Fruit fly (Drosophila melanogaster) whole organism, embryonic: ENCODE measurements around the gene Gnf1.
A peak's percentile ranks its signal among the peaks of the same experiment; 100 is the strongest.

Experiments
- BEAF-32 ChIP-seq: fragments of 200-800 bp; sonication (Bioruptor generic); optimal IDR thresholded peaks from 3 replicates; lab custom pipeline; 2017; ENCODE audit warnings: missing biosample characterization, missing genetic modification characterization, mild to moderate bottlenecking, moderate library complexity, missing genetic modification reagents
- Bdp1 ChIP-seq: fragments of 200-800 bp; sonication (Bioruptor generic); optimal IDR thresholded peaks from 3 replicates; lab custom pipeline; 2016; ENCODE audit warnings: missing biosample characterization, missing genetic modification characterization
- CG10959 ChIP-seq: fragments of 200-800 bp; sonication (Bioruptor generic); IDR thresholded peaks from 2 replicates; pipeline ENCODE4 v1.3.6; 2022; ENCODE audit warnings: missing biosample characterization, missing genetic modification characterization
- CG11456 ChIP-seq: fragments of 200-800 bp; sonication (Bioruptor generic); IDR thresholded peaks from 3 replicates; pipeline ENCODE4 v1.3.6; 2022; ENCODE audit warnings: missing biosample characterization, missing genetic modification characterization
- CG12744 ChIP-seq: fragments of 200-800 bp; sonication (Bioruptor generic); optimal IDR thresholded peaks from 2 replicates; lab custom pipeline; 2016; ENCODE audit warnings: missing biosample characterization, missing genetic modification characterization
- CG14667 ChIP-seq: fragments of 200-800 bp; sonication (Bioruptor generic); IDR thresholded peaks from 2 replicates; pipeline ENCODE4 v1.3.6; 2022; ENCODE audit warnings: missing biosample characterization, missing genetic modification characterization
- CG14710 ChIP-seq: fragments of 200-800 bp; sonication (Bioruptor generic); optimal IDR thresholded peaks from 3 replicates; lab custom pipeline; 2019; ENCODE audit warnings: missing biosample characterization, mild to moderate bottlenecking, missing genetic modification characterization, moderate library complexity
- CG14860 ChIP-seq: fragments of 200-800 bp; sonication (Bioruptor generic); IDR thresholded peaks from 3 replicates; pipeline ENCODE4 v1.3.6; 2022; ENCODE audit warnings: missing biosample characterization, missing genetic modification characterization; ENCODE audit not compliant: partially characterized antibody
- CG14965 ChIP-seq: fragments of 200-800 bp; sonication (Bioruptor generic); optimal IDR thresholded peaks from 2 replicates; lab custom pipeline; 2016; ENCODE audit warnings: missing biosample characterization, missing genetic modification characterization, borderline replicate concordance
- CG15479 ChIP-seq: fragments of 200-800 bp; sonication (Bioruptor generic); optimal IDR thresholded peaks from 3 replicates; lab custom pipeline; 2019; ENCODE audit warnings: missing biosample characterization, mild to moderate bottlenecking, missing genetic modification characterization, moderate library complexity
- CG15696 ChIP-seq: fragments of 200-800 bp; sonication (Bioruptor generic); optimal IDR thresholded peaks from 2 replicates; lab custom pipeline; 2019; ENCODE audit warnings: missing biosample characterization, mild to moderate bottlenecking, missing genetic modification characterization, moderate library complexity
- CG32532 ChIP-seq: fragments of 200-800 bp; sonication (Bioruptor generic); IDR thresholded peaks from 2 replicates; pipeline ENCODE4 v1.3.6; 2022; ENCODE audit warnings: missing biosample characterization, missing genetic modification characterization
- CG3407 ChIP-seq: fragments of 200-800 bp; sonication (Bioruptor generic); optimal IDR thresholded peaks from 2 replicates; lab custom pipeline; 2018; ENCODE audit warnings: missing biosample characterization, mild to moderate bottlenecking, missing genetic modification characterization
- CG6765 ChIP-seq: fragments of 200-800 bp; sonication (Bioruptor generic); optimal IDR thresholded peaks from 3 replicates; lab custom pipeline; 2017; ENCODE audit warnings: missing biosample characterization, mild to moderate bottlenecking, missing genetic modification characterization
- CG7357 ChIP-seq: fragments of 200-800 bp; sonication (Bioruptor generic); IDR thresholded peaks from 3 replicates; pipeline ENCODE4 v1.3.6; 2022; ENCODE audit warnings: missing biosample characterization, missing genetic modification characterization
- CG9817 ChIP-seq: fragments of 200-800 bp; sonication (Bioruptor generic); optimal IDR thresholded peaks from 2 replicates; lab custom pipeline; 2018; ENCODE audit warnings: missing biosample characterization, mild to moderate bottlenecking, missing genetic modification characterization, moderate library complexity
- CTCF ChIP-seq: fragments of 200-800 bp; sonication (Bioruptor generic); optimal IDR thresholded peaks from 2 replicates; lab custom pipeline; 2017; ENCODE audit warnings: missing biosample characterization, mild to moderate bottlenecking, missing genetic modification characterization, moderate library complexity
- ERR ChIP-seq: fragments of 200-800 bp; sonication (Bioruptor generic); optimal IDR thresholded peaks from 2 replicates; lab custom pipeline; 2016; ENCODE audit warnings: missing biosample characterization, missing genetic modification characterization
- Neu2 ChIP-seq: fragments of 200-800 bp; sonication (Bioruptor generic); optimal IDR thresholded peaks from 3 replicates; lab custom pipeline; 2016; ENCODE audit warnings: missing biosample characterization, missing genetic modification characterization, borderline replicate concordance
- Pdp1 ChIP-seq, 2 experiments: fragments of 200-800 bp; sonication (Bioruptor generic); optimal IDR thresholded peaks; 3 replicates each; lab custom pipeline; 2016; ENCODE audit warnings: missing biosample characterization in 2 of 2, missing genetic modification characterization in 2 of 2, mild to moderate bottlenecking in 1 of 2, moderate library complexity in 1 of 2
- bbx ChIP-seq: fragments of 200-800 bp; sonication (Bioruptor generic); IDR thresholded peaks from 2 replicates; pipeline ENCODE4 v1.3.6; 2022; ENCODE audit warnings: missing biosample characterization, missing genetic modification characterization; ENCODE audit not compliant: partially characterized antibody
- bowl ChIP-seq: fragments of 200-800 bp; sonication (Bioruptor generic); IDR thresholded peaks from 2 replicates; pipeline ENCODE4 v1.3.6; 2022; ENCODE audit warnings: missing biosample characterization, missing genetic modification characterization
- bsh ChIP-seq, 2 experiments: fragments of 200-800 bp; sonication (Bioruptor generic); optimal IDR thresholded peaks; 2 replicates each; lab custom pipeline; 2017 to 2018; ENCODE audit warnings: mild to moderate bottlenecking in 2 of 2, missing biosample characterization in 2 of 2, missing genetic modification characterization in 2 of 2, moderate library complexity in 1 of 2
- corto ChIP-seq: fragments of 200-800 bp; sonication (Bioruptor generic); optimal IDR thresholded peaks from 2 replicates; lab custom pipeline; 2016; ENCODE audit warnings: missing biosample characterization, mild to moderate bottlenecking, missing genetic modification characterization, moderate library complexity
- dm ChIP-seq: fragments of 200-800 bp; sonication (Bioruptor generic); optimal IDR thresholded peaks from 3 replicates; lab custom pipeline; 2016; ENCODE audit warnings: missing biosample characterization, missing genetic modification characterization
- dmrt11E ChIP-seq: fragments of 200-800 bp; sonication (Bioruptor generic); optimal IDR thresholded peaks from 3 replicates; lab custom pipeline; 2018; ENCODE audit warnings: missing biosample characterization, mild to moderate bottlenecking, missing genetic modification characterization, moderate library complexity
- dysf ChIP-seq: fragments of 200-800 bp; sonication (Bioruptor generic); IDR thresholded peaks from 3 replicates; pipeline ENCODE4 v1.3.6; 2022; ENCODE audit warnings: missing biosample characterization, missing genetic modification characterization
- ems ChIP-seq: fragments of 200-800 bp; sonication (Bioruptor generic); optimal IDR thresholded peaks from 3 replicates; lab custom pipeline; 2016; ENCODE audit warnings: missing biosample characterization, missing genetic modification characterization
- eyg ChIP-seq: fragments of 200-800 bp; sonication (Bioruptor generic); optimal IDR thresholded peaks from 3 replicates; lab custom pipeline; 2016; ENCODE audit warnings: missing biosample characterization, missing genetic modification characterization
- fru ChIP-seq: fragments of >200 bp; optimal IDR thresholded peaks from 2 replicates; lab custom pipeline; 2017
- hth ChIP-seq: fragments of >200 bp; optimal IDR thresholded peaks from 2 replicates; lab custom pipeline; 2017; ENCODE audit warnings: inconsistent platforms
- lbe ChIP-seq: fragments of 200-800 bp; sonication (Bioruptor generic); optimal IDR thresholded peaks from 2 replicates; lab custom pipeline; 2016; ENCODE audit warnings: missing biosample characterization, mild to moderate bottlenecking, missing genetic modification characterization
- lola ChIP-seq, 3 experiments: fragments of >200 bp in 2 of 3; fragments of 200-800 bp in 1 of 3; sonication (Bioruptor generic) in 1 of 3; optimal IDR thresholded peaks; 2 replicates each; lab custom pipeline; 2017 to 2019; ENCODE audit warnings: missing biosample characterization in 3 of 3, missing genetic modification characterization in 3 of 3, mild to moderate bottlenecking in 1 of 3, moderate library complexity in 1 of 3
- lov ChIP-seq, 2 experiments: fragments of 200-800 bp in 1 of 2; fragments of >200 bp in 1 of 2; sonication (Bioruptor generic) in 1 of 2; IDR thresholded peaks in 1 of 2; optimal IDR thresholded peaks in 1 of 2; 2 replicates in 1 of 2; 3 replicates in 1 of 2; pipeline versions ENCODE4 v1.3.6 to Lab custom; 2017 to 2022; ENCODE audit warnings: missing biosample characterization in 1 of 2, missing genetic modification characterization in 1 of 2
- maf-S ChIP-seq: fragments of 200-800 bp; sonication (Bioruptor generic); optimal IDR thresholded peaks from 2 replicates; lab custom pipeline; 2016; ENCODE audit warnings: missing biosample characterization, missing genetic modification characterization
- nerfin-2 ChIP-seq: fragments of 200-800 bp; sonication (Bioruptor generic); IDR thresholded peaks from 2 replicates; pipeline ENCODE4 v1.3.6; 2022; ENCODE audit warnings: missing biosample characterization, missing genetic modification characterization; ENCODE audit not compliant: partially characterized antibody
- nom ChIP-seq: fragments of 200-800 bp; sonication (Bioruptor generic); optimal IDR thresholded peaks from 2 replicates; lab custom pipeline; 2017; ENCODE audit warnings: missing biosample characterization, missing genetic modification characterization, mild to moderate bottlenecking, moderate library complexity, missing genetic modification reagents
- salm ChIP-seq: fragments of 200-800 bp; sonication (Bioruptor generic); optimal IDR thresholded peaks from 2 replicates; lab custom pipeline; 2018; ENCODE audit warnings: missing biosample characterization, mild to moderate bottlenecking, missing genetic modification characterization
- schlank ChIP-seq: fragments of 200-800 bp; sonication (Bioruptor generic); optimal IDR thresholded peaks from 2 replicates; lab custom pipeline; 2018; ENCODE audit warnings: missing biosample characterization, mild to moderate bottlenecking, missing genetic modification characterization
- sr ChIP-seq: fragments of 200-800 bp; sonication (Bioruptor generic); IDR thresholded peaks from 3 replicates; pipeline ENCODE4 v1.3.6; 2022; ENCODE audit warnings: missing biosample characterization, missing genetic modification characterization
- trem ChIP-seq: fragments of 200-800 bp; optimal IDR thresholded peaks from 3 replicates; lab custom pipeline; 2019; ENCODE audit warnings: missing biosample characterization, mild to moderate bottlenecking, missing genetic modification characterization, moderate library complexity
- z ChIP-seq: fragments of 200-800 bp; sonication (Bioruptor generic); IDR thresholded peaks from 3 replicates; pipeline ENCODE4 v1.3.6; 2022; ENCODE audit warnings: missing biosample characterization, missing genetic modification characterization
- zf30C ChIP-seq: fragments of 200-800 bp; sonication (Bioruptor generic); optimal IDR thresholded peaks from 3 replicates; lab custom pipeline; 2018; ENCODE audit warnings: missing biosample characterization, mild to moderate bottlenecking, missing genetic modification characterization

Gnf1 gene

dm6 chr3R:4878433-4878832, 28.0 kb upstream of the Gnf1 start, which contains the start of gene laf:
Gene laf, minus strand, starts transcription at chr3R:4878533.
- TF ChIP-seq fru (lab: Kevin White, UChicago) (no peak), hth (lab: Kevin White, UChicago) (peak; percentile 6), z (0 out of 3 replicates have a peak, but pooled peaks have one; percentile 11)

DNA sequence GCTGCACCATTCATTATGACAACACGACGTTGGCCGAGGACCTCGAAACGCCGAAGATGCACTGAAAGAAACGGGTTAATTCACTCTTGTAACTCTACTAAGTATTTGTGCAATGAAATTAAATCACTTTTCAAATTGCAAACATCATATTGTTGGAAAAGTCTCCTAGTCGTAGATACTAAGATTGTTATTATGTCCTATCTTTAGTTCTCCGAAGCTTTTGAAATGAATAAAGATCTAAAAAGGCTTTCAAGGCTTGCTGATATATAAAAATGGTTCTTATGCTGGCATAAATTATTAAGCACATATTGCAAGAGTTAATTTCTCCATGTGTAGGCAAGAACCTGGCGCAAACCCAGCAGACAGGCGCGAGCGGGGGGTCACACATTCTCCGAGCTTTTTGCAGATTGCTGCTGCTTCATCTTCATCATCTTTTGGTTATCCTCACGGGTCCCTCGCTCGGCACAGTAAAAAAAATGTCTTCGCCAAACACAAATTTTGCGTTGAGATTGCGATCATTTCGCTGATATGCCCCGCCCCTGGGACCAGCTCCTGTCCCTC, 23.2 kb upstream of the Gnf1 start:
- TF ChIP-seq lbe (GFP tag; lab: Kevin White, UChicago) (peak; percentile 63), CG32532 (no peak), bsh (GFP tag; optimal IDR thresholded peaks at IDR 0.05; lab: Kevin White, UChicago) (peak in 1 of 2 experiments; percentile 36), corto (GFP tag; lab: Kevin White, UChicago) (peak; percentile 21), CG14667 (no peak), nom (peak; percentile 35), ERR (GFP tag; lab: Kevin White, UChicago) (no peak), CG14860 (GFP tag; lab: Robert Waterston, UW) (no peak), CG14965 (no peak), Neu2 (no peak)

DNA sequence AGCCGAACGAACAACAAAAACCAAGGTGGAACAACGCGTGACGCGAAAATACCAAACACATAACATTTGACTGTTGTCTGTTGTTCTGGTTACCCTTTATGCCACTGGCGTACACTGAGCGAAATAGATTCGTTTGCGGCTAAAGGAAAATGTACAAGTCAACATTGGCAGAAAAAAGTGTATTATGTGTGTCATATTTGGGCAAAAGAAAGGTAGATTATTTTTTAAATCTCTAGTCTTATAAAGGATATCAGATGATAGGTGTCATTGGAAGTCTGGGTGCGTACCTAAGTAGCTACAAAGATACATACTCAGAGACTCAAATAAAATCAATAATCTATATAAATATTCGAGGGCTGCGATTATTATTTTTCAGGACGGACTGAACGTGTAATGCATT, 22.6 kb upstream of the Gnf1 start:
- TF ChIP-seq lbe (GFP tag; lab: Kevin White, UChicago), result peak; percentile 1
- TF ChIP-seq sr, result no peak
- peak; percentile 15 for TF ChIP-seq corto (GFP tag; lab: Kevin White, UChicago)

dm6 chr3R:4886086-4886812, 20.2 kb upstream of the Gnf1 start:
- TF ChIP-seq dm (GFP tag; lab: Kevin White, UChicago) (no peak), salm (tag; lab: Kevin White, UChicago) (no peak), CG11456 (peak; percentile 56; the same call in 1 of the 3 replicates), CG7357 (peak; percentile 42; the same call in 1 of the 3 replicates), CG3407 (peak; percentile 46), Bdp1 (GFP tag; lab: Kevin White, UChicago) (peak; percentile 56), nerfin-2 (GFP tag; lab: Robert Waterston, UW) (no peak), CG6765 (GFP tag; lab: Kevin White, UChicago) (no peak), ems (GFP tag; lab: Kevin White, UChicago) (peak; percentile 54), zf30C (GFP tag; lab: Kevin White, UChicago) (peak; percentile 73), CG15479 (GFP tag; lab: Kevin White, UChicago) (no peak), CG9817 (tag; lab: Kevin White, UChicago) (peak; percentile 40), CG15696 (peak; percentile 76), CG12744 (no peak), CG14965 (no peak), lov (optimal IDR thresholded peaks at IDR 0.05; lab: Kevin White, UChicago) (no peak), lov (GFP tag; IDR thresholded peaks at IDR 0.05; lab: Robert Waterston, UW) (peak; percentile 77; the same call in 2 of the 3 replicates), BEAF-32 (no peak), dmrt11E (tag; lab: Kevin White, UChicago) (peak; percentile 88), maf-S (GFP tag; lab: Kevin White, UChicago) (peak; percentile 29), CG14710 (tag; lab: Kevin White, UChicago) (peak; percentile 77), bowl (GFP tag; lab: Robert Waterston, UW) (no peak), trem (tag; lab: Kevin White, UChicago) (peak; percentile 62), CG10959 (GFP tag; lab: Robert Waterston, UW) (peak; percentile 76), dysf (GFP tag; lab: Robert Waterston, UW) (peak; percentile 64; the same call in 2 of the 3 replicates), lola (GFP tag; optimal IDR thresholded peaks at IDR 0.05; lab: Kevin White, UChicago) (peak in 1 of 3 experiments; percentile 83), eyg (GFP tag; lab: Kevin White, UChicago) (no peak), bbx (no peak), Pdp1 (GFP tag; optimal IDR thresholded peaks at IDR 0.05; lab: Kevin White, UChicago) (peak; percentile 44 to 70), schlank (tag; lab: Kevin White, UChicago) (no peak), CTCF (no peak)
